Worm (Caenorhabditis elegans) whole organism, L2 larva: Measurements from ENCODE around the gene atgp-2.

Experiments used
- C34F6.9 ChIP-seq: fragments of 150-350 bp; optimal IDR thresholded peaks from 2 replicates; lab custom pipeline; 2014; ENCODE audit warnings: missing biosample characterization, missing genetic modification characterization
- F13H6.1 ChIP-seq: sonication (generic microtip); optimal IDR thresholded peaks from 2 replicates; lab custom pipeline; 2016; ENCODE audit warnings: missing genetic modification characterization, missing compliant biosample characterization
- R02D3.7 ChIP-seq: fragments of 150-350 bp; optimal IDR thresholded peaks from 2 replicates; lab custom pipeline; 2014; ENCODE audit warnings: missing biosample characterization, missing genetic modification characterization
- alr-1 ChIP-seq: fragments of 150-350 bp; optimal IDR thresholded peaks from 2 replicates; lab custom pipeline; 2014; ENCODE audit warnings: missing biosample characterization, missing genetic modification characterization
- aly-2 ChIP-seq: fragments of 150-350 bp; optimal IDR thresholded peaks from 2 replicates; lab custom pipeline; 2014; ENCODE audit warnings: missing biosample characterization, missing genetic modification characterization
- ama-1 ChIP-seq: fragments of 150-350 bp; optimal IDR thresholded peaks from 2 replicates; lab custom pipeline; 2018; ENCODE audit warnings: inconsistent platforms
- ceh-82 ChIP-seq: fragments of 150-350 bp; optimal IDR thresholded peaks from 2 replicates; lab custom pipeline; 2014; ENCODE audit warnings: missing biosample characterization, missing genetic modification characterization
- crh-2 ChIP-seq: sonication (generic microtip); optimal IDR thresholded peaks from 2 replicates; lab custom pipeline; 2017; ENCODE audit warnings: missing biosample characterization, missing genetic modification characterization
- dmd-4 ChIP-seq: sonication (generic microtip); optimal IDR thresholded peaks from 2 replicates; lab custom pipeline; 2017; ENCODE audit warnings: missing biosample characterization, missing genetic modification characterization
- egl-27 ChIP-seq: sonication (generic microtip); optimal IDR thresholded peaks from 3 replicates; lab custom pipeline; 2017; ENCODE audit warnings: missing biosample characterization, missing genetic modification reagents, missing genetic modification characterization
- elt-3 ChIP-seq: sonication (generic microtip); optimal IDR thresholded peaks from 2 replicates; lab custom pipeline; 2017; ENCODE audit warnings: missing biosample characterization, missing genetic modification characterization
- fos-1 ChIP-seq: fragments of 150-350 bp; optimal IDR thresholded peaks from 2 replicates; lab custom pipeline; 2014; ENCODE audit warnings: missing biosample characterization, missing genetic modification characterization
- gmeb-1 ChIP-seq: fragments of 150-350 bp; optimal IDR thresholded peaks from 2 replicates; lab custom pipeline; 2014; ENCODE audit warnings: missing biosample characterization, missing genetic modification characterization
- lin-11 ChIP-seq: fragments of 150-350 bp; sonication (generic microtip); optimal IDR thresholded peaks from 2 replicates; lab custom pipeline; 2014; ENCODE audit warnings: missing biosample characterization, missing genetic modification characterization, inconsistent platforms, mixed read lengths
- lin-13 ChIP-seq: fragments of 150-350 bp; optimal IDR thresholded peaks from 2 replicates; lab custom pipeline; 2014; ENCODE audit warnings: missing biosample characterization, missing genetic modification reagents, missing genetic modification characterization
- lsy-2 ChIP-seq, 2 experiments: fragments of 150-350 bp in 1 of 2; sonication (generic microtip) in 1 of 2; optimal IDR thresholded peaks; 2 replicates each; lab custom pipeline; 2014 to 2017; ENCODE audit warnings: missing biosample characterization in 2 of 2, missing genetic modification characterization in 2 of 2
- mab-5 ChIP-seq: fragments of 150-350 bp; optimal IDR thresholded peaks from 2 replicates; lab custom pipeline; 2014; ENCODE audit warnings: missing biosample characterization, missing genetic modification characterization
- mbf-1 ChIP-seq: sonication (generic microtip); optimal IDR thresholded peaks from 2 replicates; lab custom pipeline; 2017; ENCODE audit warnings: missing biosample characterization, missing genetic modification characterization
- mdl-1 ChIP-seq, 2 experiments: fragments of 150-350 bp in 1 of 2; sonication (generic microtip) in 1 of 2; optimal IDR thresholded peaks; 2 replicates each; lab custom pipeline; 2017; ENCODE audit warnings: missing biosample characterization in 2 of 2, missing genetic modification characterization in 2 of 2
- nhr-10 ChIP-seq: sonication (generic microtip); optimal IDR thresholded peaks from 2 replicates; lab custom pipeline; 2017; ENCODE audit warnings: missing biosample characterization, missing genetic modification characterization
- nhr-11 ChIP-seq: fragments of 150-350 bp; optimal IDR thresholded peaks from 2 replicates; lab custom pipeline; 2014; ENCODE audit warnings: missing biosample characterization, missing genetic modification characterization
- nhr-12 ChIP-seq: fragments of 150-350 bp; optimal IDR thresholded peaks from 2 replicates; lab custom pipeline; 2014; ENCODE audit warnings: missing biosample characterization, missing genetic modification characterization
- nhr-129 ChIP-seq: fragments of 150-350 bp; optimal IDR thresholded peaks from 2 replicates; lab custom pipeline; 2014; ENCODE audit warnings: missing biosample characterization, missing genetic modification characterization
- nhr-21 ChIP-seq: fragments of 150-350 bp; optimal IDR thresholded peaks from 2 replicates; lab custom pipeline; 2014; ENCODE audit warnings: missing biosample characterization, missing genetic modification characterization
- nhr-23 ChIP-seq: fragments of 150-350 bp; optimal IDR thresholded peaks from 2 replicates; lab custom pipeline; 2014; ENCODE audit warnings: missing biosample characterization, missing genetic modification reagents, missing genetic modification characterization
- nhr-237 ChIP-seq: fragments of 150-350 bp; optimal IDR thresholded peaks from 2 replicates; lab custom pipeline; 2014; ENCODE audit warnings: missing biosample characterization, missing genetic modification characterization
- nhr-6 ChIP-seq: fragments of 150-350 bp; optimal IDR thresholded peaks from 2 replicates; lab custom pipeline; 2014; ENCODE audit warnings: missing biosample characterization, missing genetic modification characterization
- nhr-77 ChIP-seq: fragments of 150-350 bp; optimal IDR thresholded peaks from 2 replicates; lab custom pipeline; 2014; ENCODE audit warnings: missing biosample characterization, missing genetic modification characterization
- sem-4 ChIP-seq: fragments of 150-350 bp; optimal IDR thresholded peaks from 2 replicates; lab custom pipeline; 2014; ENCODE audit warnings: missing biosample characterization, missing genetic modification reagents, missing genetic modification characterization
- skn-1 ChIP-seq: sonication (generic microtip); optimal IDR thresholded peaks from 2 replicates; lab custom pipeline; 2017; ENCODE audit warnings: missing biosample characterization, missing genetic modification characterization
- sma-3 ChIP-seq: sonication (generic microtip); optimal IDR thresholded peaks from 2 replicates; lab custom pipeline; 2016; ENCODE audit warnings: missing genetic modification reagents, missing genetic modification characterization, missing compliant biosample characterization
- sma-9 ChIP-seq, 2 experiments: fragments of 150-350 bp in 1 of 2; sonication (generic microtip) in 1 of 2; optimal IDR thresholded peaks; 2 replicates each; lab custom pipeline; 2014 to 2016; ENCODE audit warnings: missing genetic modification characterization in 2 of 2, mild to moderate bottlenecking in 1 of 2, missing biosample characterization in 1 of 2, missing compliant biosample characterization in 1 of 2, missing genetic modification reagents in 1 of 2, moderate library complexity in 1 of 2
- snpc-4 ChIP-seq: fragments of 150-350 bp; optimal IDR thresholded peaks from 2 replicates; lab custom pipeline; 2014; ENCODE audit warnings: missing biosample characterization, missing genetic modification characterization
- unc-39 ChIP-seq: fragments of 150-350 bp; optimal IDR thresholded peaks from 2 replicates; lab custom pipeline; 2014; ENCODE audit warnings: missing biosample characterization, missing genetic modification characterization
- zag-1 ChIP-seq: fragments of 150-350 bp; optimal IDR thresholded peaks from 2 replicates; lab custom pipeline; 2014; ENCODE audit warnings: missing biosample characterization, missing genetic modification characterization
- ztf-1 ChIP-seq: fragments of 200-800 bp; sonication (Bioruptor generic); conservative IDR thresholded peaks from 2 replicates; pipeline ENCODE4 v1.3.6; 2022; ENCODE audit warnings: missing genetic modification characterization, missing compliant biosample characterization
- ztf-11 ChIP-seq: sonication (generic microtip); optimal IDR thresholded peaks from 2 replicates; lab custom pipeline; 2017; ENCODE audit warnings: missing biosample characterization, missing genetic modification characterization
- ztf-4 ChIP-seq: fragments of 150-350 bp; optimal IDR thresholded peaks from 2 replicates; lab custom pipeline; 2014; ENCODE audit warnings: missing biosample characterization, missing genetic modification characterization

The atgp-2 gene

DNA sequence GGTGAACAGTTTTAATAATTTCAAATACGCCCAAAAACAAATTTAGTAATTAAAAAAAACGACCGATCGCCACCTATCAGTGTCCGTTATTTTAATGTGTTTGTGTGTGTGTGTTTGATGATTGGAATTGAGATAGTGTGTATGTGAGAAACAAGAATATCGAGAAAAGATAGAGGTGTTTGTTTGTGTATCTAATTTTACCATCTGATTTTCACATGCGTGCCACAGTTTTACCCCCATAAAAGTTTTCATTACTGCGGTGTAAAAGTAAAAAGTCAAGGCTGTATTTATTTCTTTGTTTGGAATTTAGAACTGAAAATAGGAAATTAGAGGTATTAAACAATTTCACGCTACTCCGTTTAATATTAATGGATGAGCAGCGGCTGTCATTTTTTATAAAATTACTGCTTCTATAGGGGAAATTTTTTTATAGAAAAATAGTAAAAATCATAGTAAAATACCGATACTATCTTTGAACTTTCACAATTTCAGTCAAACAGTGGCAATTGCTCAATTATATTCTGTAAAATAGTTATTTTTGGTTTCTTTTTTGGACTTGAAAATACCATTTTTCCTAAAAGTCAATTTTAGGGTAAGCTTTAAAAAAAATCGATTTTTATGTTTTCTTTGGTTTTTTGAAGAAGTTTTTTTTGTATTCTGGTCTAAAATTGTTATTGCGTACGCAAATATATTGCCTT lies 43.8 kb downstream of the atgp-2 start (continued):
- TF ChIP-seq ztf-1 (GFP tag; lab: Robert Waterston, UW) (no peak), egl-27 (tag; lab: Kevin White, UChicago) (no peak), ama-1 (no peak), mdl-1 (tag; optimal IDR thresholded peaks at IDR 0.05; lab: Kevin White, UChicago) (no peak), nhr-11 (tag; lab: Kevin White, UChicago) (no peak), elt-3 (tag; lab: Kevin White, UChicago) (no peak), nhr-237 (tag; lab: Kevin White, UChicago) (no peak)

ce11 chrII:14599284-14599862 lies 44.5 kb downstream of the atgp-2 start:
- no peak for TF ChIP-seq dmd-4

DNA sequence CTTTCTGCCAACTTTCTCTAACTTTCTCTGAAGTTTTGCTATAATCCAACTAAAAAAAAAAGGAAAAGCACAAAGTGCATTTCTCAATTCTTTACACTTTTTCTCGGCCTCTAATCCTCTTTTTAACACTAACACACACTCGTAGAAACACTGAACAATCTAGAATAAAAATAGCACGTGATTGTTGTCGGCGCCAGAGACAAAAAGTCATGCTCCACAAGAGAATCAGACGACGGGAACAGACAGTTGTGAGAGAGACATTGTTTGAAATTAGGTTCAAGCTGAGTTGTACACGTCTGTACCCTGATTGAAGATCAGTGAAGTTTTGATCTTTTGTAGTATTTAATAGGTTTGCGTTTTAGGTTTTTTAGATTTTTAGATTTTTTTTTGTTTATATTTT lies 45.5 kb downstream of the atgp-2 start:
- TF ChIP-seq fos-1 (tag; lab: Kevin White, UChicago) (peak; percentile 50), nhr-11 (tag; lab: Kevin White, UChicago) (no peak), F13H6.1 (peak; percentile 76), alr-1 (no peak), mab-5 (peak; percentile 20), sma-3 (GFP tag; lab: Kevin White, UChicago) (peak; percentile 64), nhr-10 (tag; lab: Kevin White, UChicago) (peak; percentile 7), mdl-1 (tag; optimal IDR thresholded peaks at IDR 0.05; lab: Kevin White, UChicago) (peak in 1 of 2 experiments; percentile 63), gmeb-1 (tag; lab: Kevin White, UChicago) (peak; percentile 49), ztf-4 (tag; lab: Kevin White, UChicago) (peak; percentile 68), ama-1 (peak; percentile 34), crh-2 (tag; lab: Kevin White, UChicago) (peak; percentile 81), nhr-237 (tag; lab: Kevin White, UChicago) (no peak), sma-9 (GFP tag; optimal IDR thresholded peaks at IDR 0.05; lab: Kevin White, UChicago) (peak; percentile 89), sma-9 (tag; optimal IDR thresholded peaks at IDR 0.05; lab: Kevin White, UChicago) (no peak), nhr-6 (tag; lab: Kevin White, UChicago) (peak; percentile 45), lsy-2 (tag; optimal IDR thresholded peaks at IDR 0.05; lab: Kevin White, UChicago) (peak in 1 of 2 experiments; percentile 81), unc-39 (no peak), aly-2 (tag; lab: Kevin White, UChicago) (no peak), lin-13 (peak; percentile 22), nhr-129 (tag; lab: Kevin White, UChicago) (peak; percentile 91), snpc-4 (tag; lab: Kevin White, UChicago) (peak; percentile 34), C34F6.9 (tag; lab: Kevin White, UChicago) (peak; percentile 78)

- TF ChIP-seq nhr-10 (tag; lab: Kevin White, UChicago) (no peak), zag-1 (tag; lab: Kevin White, UChicago) (no peak), skn-1 (tag; lab: Kevin White, UChicago) (no peak), fos-1 (tag; lab: Kevin White, UChicago) (no peak), nhr-12 (tag; lab: Kevin White, UChicago) (no peak), C34F6.9 (tag; lab: Kevin White, UChicago) (no peak), nhr-21 (tag; lab: Kevin White, UChicago) (peak; percentile 2), ztf-11 (tag; lab: Kevin White, UChicago) (no peak), egl-27 (tag; lab: Kevin White, UChicago) (no peak), ztf-1 (GFP tag; lab: Robert Waterston, UW) (no peak), mbf-1 (no peak), unc-39 (no peak), sma-9 (GFP tag; optimal IDR thresholded peaks at IDR 0.05; lab: Kevin White, UChicago) (peak; percentile 48), sma-9 (tag; optimal IDR thresholded peaks at IDR 0.05; lab: Kevin White, UChicago) (no peak)
- TF ChIP-seq, all 48 proteins: peak for 2
Measured at ce11 chrII:14597788-14598187, 46.1 kb downstream of the atgp-2 start.

ce11 chrII:14593281-14593680 lies 50.6 kb downstream of the atgp-2 start, which contains the start of gene catp-4:
Gene catp-4, plus strand, starts transcription at chrII:14593581.
- TF ChIP-seq nhr-237 (tag; lab: Kevin White, UChicago) (no peak), lin-11 (tag; lab: Kevin White, UChicago) (no peak), alr-1 (no peak), sem-4 (tag; lab: Kevin White, UChicago) (no peak), aly-2 (tag; lab: Kevin White, UChicago) (no peak), gmeb-1 (tag; lab: Kevin White, UChicago) (no peak), nhr-23 (no peak), R02D3.7 (tag; lab: Kevin White, UChicago) (no peak), ama-1 (no peak), C34F6.9 (tag; lab: Kevin White, UChicago) (no peak), dmd-4 (no peak), nhr-77 (tag; lab: Kevin White, UChicago) (no peak), ceh-82 (no peak), nhr-129 (tag; lab: Kevin White, UChicago) (no peak)
